Fruit fly (Drosophila melanogaster) whole organism, embryonic: Measurements from ENCODE around the gene Boh1.

Experiments
- Bdp1 ChIP-seq: fragments of 200-800 bp; sonication (Bioruptor generic); optimal IDR thresholded peaks from 3 replicates; lab custom pipeline; 2016; ENCODE audit warnings: missing biosample characterization, missing genetic modification characterization
- CG11398 ChIP-seq: fragments of 200-800 bp; sonication (Bioruptor generic); optimal IDR thresholded peaks from 2 replicates; lab custom pipeline; 2016; ENCODE audit warnings: missing biosample characterization, missing genetic modification characterization
- CG11456 ChIP-seq: fragments of 200-800 bp; sonication (Bioruptor generic); IDR thresholded peaks from 3 replicates; pipeline ENCODE4 v1.3.6; 2022; ENCODE audit warnings: missing biosample characterization, missing genetic modification characterization
- CG14050 ChIP-seq: fragments of 200-800 bp; sonication (Bioruptor generic); IDR thresholded peaks from 3 replicates; pipeline ENCODE4 v1.3.6; 2022; ENCODE audit warnings: missing biosample characterization, missing genetic modification characterization
- CG14860 ChIP-seq: fragments of 200-800 bp; sonication (Bioruptor generic); IDR thresholded peaks from 3 replicates; pipeline ENCODE4 v1.3.6; 2022; ENCODE audit warnings: missing biosample characterization, missing genetic modification characterization; ENCODE audit not compliant: partially characterized antibody
- CG15011 ChIP-seq: fragments of 200-800 bp; sonication (Bioruptor generic); optimal IDR thresholded peaks from 3 replicates; lab custom pipeline; 2018; ENCODE audit warnings: missing biosample characterization, mild to moderate bottlenecking, missing genetic modification characterization
- CG15073 ChIP-seq: fragments of 200-800 bp; sonication (Bioruptor generic); optimal IDR thresholded peaks from 2 replicates; lab custom pipeline; 2016; ENCODE audit warnings: missing biosample characterization, missing genetic modification characterization
- CG15479 ChIP-seq: fragments of 200-800 bp; sonication (Bioruptor generic); optimal IDR thresholded peaks from 3 replicates; lab custom pipeline; 2019; ENCODE audit warnings: missing biosample characterization, mild to moderate bottlenecking, missing genetic modification characterization, moderate library complexity
- CG16813 ChIP-seq: fragments of 200-800 bp; sonication (Bioruptor generic); IDR thresholded peaks from 3 replicates; pipeline ENCODE4 v1.3.6; 2022; ENCODE audit warnings: missing biosample characterization, missing genetic modification characterization; ENCODE audit not compliant: partially characterized antibody
- CG18262 ChIP-seq: fragments of 200-800 bp; optimal IDR thresholded peaks from 3 replicates; lab custom pipeline; 2019; ENCODE audit warnings: missing biosample characterization, mild to moderate bottlenecking, missing genetic modification characterization, moderate library complexity
- CG18599 ChIP-seq: fragments of 200-800 bp; sonication (Bioruptor generic); optimal IDR thresholded peaks from 3 replicates; lab custom pipeline; 2017; ENCODE audit warnings: missing biosample characterization, missing genetic modification characterization, mild to moderate bottlenecking, moderate library complexity, missing genetic modification reagents
- CG2120 ChIP-seq: fragments of 200-800 bp; sonication (Bioruptor generic); optimal IDR thresholded peaks from 3 replicates; lab custom pipeline; 2016; ENCODE audit warnings: missing biosample characterization, missing genetic modification characterization
- CG2129 ChIP-seq: fragments of 200-800 bp; sonication (Bioruptor generic); IDR thresholded peaks from 2 replicates; pipeline ENCODE4 v1.3.6; 2022; ENCODE audit warnings: missing biosample characterization, missing genetic modification characterization; ENCODE audit not compliant: partially characterized antibody
- CG31388 ChIP-seq: fragments of 200-800 bp; sonication (Bioruptor generic); optimal IDR thresholded peaks from 2 replicates; lab custom pipeline; 2016; ENCODE audit warnings: missing biosample characterization, missing genetic modification characterization
- CG4820 ChIP-seq: fragments of 200-800 bp; sonication (Bioruptor generic); optimal IDR thresholded peaks from 3 replicates; lab custom pipeline; 2016; ENCODE audit warnings: missing biosample characterization, missing genetic modification characterization
- CG6272 ChIP-seq: fragments of 200-800 bp; sonication (Bioruptor generic); IDR thresholded peaks from 2 replicates; pipeline ENCODE4 v1.3.6; 2022; ENCODE audit warnings: missing biosample characterization, missing genetic modification characterization
- CG8290 ChIP-seq, 3 experiments: fragments of 200-800 bp; sonication (Bioruptor generic); optimal IDR thresholded peaks; 2 replicates each; lab custom pipeline; 2016 to 2019; ENCODE audit warnings: missing biosample characterization in 3 of 3, missing genetic modification characterization in 3 of 3, mild to moderate bottlenecking in 2 of 3, moderate library complexity in 1 of 3
- CG8944 ChIP-seq: fragments of 200-800 bp; sonication (Bioruptor generic); optimal IDR thresholded peaks from 3 replicates; lab custom pipeline; 2016; ENCODE audit warnings: missing biosample characterization, missing genetic modification characterization
- CG9437 ChIP-seq: fragments of 200-800 bp; sonication (Bioruptor generic); optimal IDR thresholded peaks from 2 replicates; lab custom pipeline; 2018; ENCODE audit warnings: missing biosample characterization, mild to moderate bottlenecking, missing genetic modification characterization
- CG9797 ChIP-seq: fragments of 200-800 bp; sonication (Bioruptor generic); optimal IDR thresholded peaks from 3 replicates; lab custom pipeline; 2018; ENCODE audit warnings: missing biosample characterization, mild to moderate bottlenecking, missing genetic modification characterization
- Doc3 ChIP-seq: fragments of 200-800 bp; sonication (Bioruptor generic); IDR thresholded peaks from 3 replicates; pipeline ENCODE4 v1.3.6; 2022; ENCODE audit warnings: missing biosample characterization, missing genetic modification characterization; ENCODE audit not compliant: partially characterized antibody
- Dref ChIP-seq: fragments of 200-800 bp; sonication (Bioruptor generic); IDR thresholded peaks from 2 replicates; pipeline ENCODE4 v1.3.6; 2022; ENCODE audit warnings: missing biosample characterization, missing genetic modification characterization
- Drgx ChIP-seq: fragments of 200-800 bp; sonication (Bioruptor generic); IDR thresholded peaks from 2 replicates; pipeline ENCODE4 v1.3.6; 2022; ENCODE audit warnings: missing biosample characterization, missing genetic modification characterization
- GATAe ChIP-seq: fragments of 200-800 bp; sonication (Bioruptor generic); conservative IDR thresholded peaks from 2 replicates; pipeline ENCODE4 v1.3.6; 2022; ENCODE audit warnings: missing biosample characterization, missing genetic modification characterization
- Lpt ChIP-seq: fragments of >200 bp; optimal IDR thresholded peaks from 2 replicates; lab custom pipeline; 2018; ENCODE audit warnings: missing biosample characterization, missing genetic modification characterization
- Max ChIP-seq: fragments of 200-800 bp; sonication (Bioruptor generic); optimal IDR thresholded peaks from 2 replicates; lab custom pipeline; 2016; ENCODE audit warnings: missing biosample characterization, mild to moderate bottlenecking, missing genetic modification characterization
- PHDP ChIP-seq: fragments of 200-800 bp; sonication (Bioruptor generic); optimal IDR thresholded peaks from 3 replicates; lab custom pipeline; 2018; ENCODE audit warnings: missing biosample characterization, mild to moderate bottlenecking, missing genetic modification characterization, moderate library complexity
- Sry-β ChIP-seq: fragments of 200-800 bp; sonication (Bioruptor generic); optimal IDR thresholded peaks from 2 replicates; lab custom pipeline; 2018; ENCODE audit warnings: missing biosample characterization, mild to moderate bottlenecking, missing genetic modification characterization, moderate library complexity
- ab ChIP-seq: fragments of 200-800 bp; sonication (Bioruptor generic); optimal IDR thresholded peaks from 2 replicates; lab custom pipeline; 2016; ENCODE audit warnings: missing biosample characterization, missing genetic modification characterization
- bab2 ChIP-seq: fragments of 200-800 bp; sonication (Bioruptor generic); optimal IDR thresholded peaks from 2 replicates; lab custom pipeline; 2016; ENCODE audit warnings: missing biosample characterization, missing genetic modification characterization
- cad ChIP-seq: fragments of >200 bp; optimal IDR thresholded peaks from 2 replicates; lab custom pipeline; 2017; ENCODE audit warnings: missing biosample characterization, missing genetic modification characterization
- chm ChIP-seq: fragments of 200-800 bp; sonication (Bioruptor generic); IDR thresholded peaks from 2 replicates; pipeline ENCODE4 v1.3.6; 2022; ENCODE audit warnings: missing biosample characterization, missing genetic modification characterization
- chn ChIP-seq: fragments of 200-800 bp; sonication (Bioruptor generic); optimal IDR thresholded peaks from 2 replicates; lab custom pipeline; 2016; ENCODE audit warnings: missing biosample characterization, missing genetic modification characterization
- dmrt11E ChIP-seq: fragments of 200-800 bp; sonication (Bioruptor generic); optimal IDR thresholded peaks from 3 replicates; lab custom pipeline; 2018; ENCODE audit warnings: missing biosample characterization, mild to moderate bottlenecking, missing genetic modification characterization, moderate library complexity
- dysf ChIP-seq: fragments of 200-800 bp; sonication (Bioruptor generic); IDR thresholded peaks from 3 replicates; pipeline ENCODE4 v1.3.6; 2022; ENCODE audit warnings: missing biosample characterization, missing genetic modification characterization
- ems ChIP-seq: fragments of 200-800 bp; sonication (Bioruptor generic); optimal IDR thresholded peaks from 3 replicates; lab custom pipeline; 2016; ENCODE audit warnings: missing biosample characterization, missing genetic modification characterization
- eve ChIP-seq, 2 experiments: fragments of >200 bp; optimal IDR thresholded peaks; 2 replicates each; lab custom pipeline; 2017; ENCODE audit warnings: missing biosample characterization in 2 of 2, missing genetic modification characterization in 2 of 2
- ham ChIP-seq: fragments of 200-800 bp; sonication (Bioruptor generic); IDR thresholded peaks from 2 replicates; pipeline ENCODE4 v1.3.6; 2022; ENCODE audit warnings: missing biosample characterization, missing genetic modification characterization
- kay ChIP-seq: fragments of 200-800 bp; sonication (Bioruptor generic); optimal IDR thresholded peaks from 2 replicates; lab custom pipeline; 2016; ENCODE audit warnings: missing biosample characterization, missing genetic modification characterization
- klu ChIP-seq: fragments of 200-800 bp; sonication (Bioruptor generic); IDR thresholded peaks from 2 replicates; pipeline ENCODE4 v1.3.6; 2022; ENCODE audit warnings: missing biosample characterization, missing genetic modification characterization
- mirr ChIP-seq: fragments of 200-800 bp; sonication (Bioruptor generic); optimal IDR thresholded peaks from 3 replicates; lab custom pipeline; 2018; ENCODE audit warnings: missing biosample characterization, mild to moderate bottlenecking, missing genetic modification characterization
- org-1 ChIP-seq: fragments of 200-800 bp; sonication (Bioruptor generic); optimal IDR thresholded peaks from 2 replicates; lab custom pipeline; 2017; ENCODE audit warnings: missing biosample characterization, missing genetic modification characterization
- pho ChIP-seq: fragments of 200-800 bp; sonication (Bioruptor generic); optimal IDR thresholded peaks from 2 replicates; lab custom pipeline; 2016; ENCODE audit warnings: missing biosample characterization, missing genetic modification characterization
- ranshi ChIP-seq: fragments of 200-800 bp; sonication (Bioruptor generic); IDR thresholded peaks from 2 replicates; pipeline ENCODE4 v1.3.6; 2022; ENCODE audit warnings: missing biosample characterization, missing genetic modification characterization
- scrt ChIP-seq: fragments of 200-800 bp; sonication (Bioruptor generic); optimal IDR thresholded peaks from 2 replicates; lab custom pipeline; 2018; ENCODE audit warnings: missing biosample characterization, mild to moderate bottlenecking, missing genetic modification characterization, moderate library complexity
- seq ChIP-seq: fragments of 200-800 bp; sonication (Bioruptor generic); IDR thresholded peaks from 2 replicates; pipeline ENCODE4 v1.3.6; 2022; ENCODE audit warnings: missing biosample characterization, missing genetic modification characterization
- slbo ChIP-seq: fragments of 200-800 bp; sonication (Bioruptor generic); IDR thresholded peaks from 2 replicates; pipeline ENCODE4 v1.3.6; 2022; ENCODE audit warnings: missing biosample characterization, missing genetic modification characterization
- sr ChIP-seq: fragments of 200-800 bp; sonication (Bioruptor generic); IDR thresholded peaks from 3 replicates; pipeline ENCODE4 v1.3.6; 2022; ENCODE audit warnings: missing biosample characterization, missing genetic modification characterization
- tna ChIP-seq: fragments of 200-800 bp; sonication (Bioruptor generic); IDR thresholded peaks from 2 replicates; pipeline ENCODE4 v1.3.6; 2022; ENCODE audit warnings: missing biosample characterization, missing genetic modification characterization; ENCODE audit not compliant: partially characterized antibody
- zen ChIP-seq: fragments of 200-800 bp; sonication (Bioruptor generic); optimal IDR thresholded peaks from 3 replicates; lab custom pipeline; 2018; ENCODE audit warnings: missing biosample characterization, mild to moderate bottlenecking, missing genetic modification characterization, moderate library complexity

The Boh1 gene

dm6 chr3R:27922673-27923175, 3.5 kb upstream of the Boh1 start, which contains the start of gene RpL4 (continued):
- TF ChIP-seq CG18599 (peak; percentile 81), chn (GFP tag; lab: Kevin White, UChicago) (peak; percentile 68), CG31388 (GFP tag; lab: Kevin White, UChicago) (peak; percentile 9), CG15479 (peak; percentile 35), tna (GFP tag; lab: Robert Waterston, UW) (0 out of 2 replicates have a peak, but pooled peaks have one; percentile 16), CG2120 (peak; percentile 58), Lpt (GFP tag; lab: Kevin White, UChicago) (no peak), ranshi (GFP tag; lab: Robert Waterston, UW) (peak; percentile 77), CG15011 (GFP tag; lab: Kevin White, UChicago) (no peak), seq (peak; percentile 72), sr (GFP tag; lab: Robert Waterston, UW) (peak; percentile 89), bab2 (GFP tag; lab: Kevin White, UChicago) (peak; percentile 37), CG4820 (peak; percentile 56), ham (GFP tag; lab: Robert Waterston, UW) (no peak), mirr (GFP tag; lab: Kevin White, UChicago) (peak; percentile 85), Max (GFP tag; lab: Kevin White, UChicago) (peak; percentile 75), CG6272 (GFP tag; lab: Robert Waterston, UW) (peak; percentile 52), CG15073 (GFP tag; lab: Kevin White, UChicago) (no peak), CG11398 (GFP tag; lab: Kevin White, UChicago) (peak; percentile 81), zen (tag; lab: Kevin White, UChicago) (peak; percentile 45), CG8290 (GFP tag; optimal IDR thresholded peaks at IDR 0.05; lab: Kevin White, UChicago) (peak; percentile 85), CG8290 (tag; optimal IDR thresholded peaks at IDR 0.05; lab: Kevin White, UChicago) (peak; percentile 86 to 91), CG11456 (GFP tag; lab: Robert Waterston, UW) (peak; percentile 90), CG9797 (GFP tag; lab: Kevin White, UChicago) (peak; percentile 27), CG18262 (tag; lab: Kevin White, UChicago) (peak; percentile 64), pho (peak; percentile 77), PHDP (tag; lab: Kevin White, UChicago) (peak; percentile 82), Doc3 (GFP tag; lab: Robert Waterston, UW) (no peak), dmrt11E (peak; percentile 79), CG9437 (GFP tag; lab: Kevin White, UChicago) (peak; percentile 88), Bdp1 (GFP tag; lab: Kevin White, UChicago) (peak; percentile 66), dysf (GFP tag; lab: Robert Waterston, UW) (peak; percentile 72), ems (peak; percentile 35), slbo (GFP tag; lab: Robert Waterston, UW) (peak; percentile 75), Sry-β (peak; percentile 88), Drgx (GFP tag; lab: Robert Waterston, UW) (0 out of 2 replicates have a peak, but pooled peaks have one; percentile 15), CG14050 (GFP tag; lab: Robert Waterston, UW) (peak; percentile 57; the same call in 2 of the 3 replicates), scrt (peak; percentile 82), klu (GFP tag; lab: Robert Waterston, UW) (no peak), cad (GFP tag; lab: Kevin White, UChicago) (no peak), org-1 (peak; percentile 71), GATAe (GFP tag; lab: Robert Waterston, UW) (no peak; the same call in 1 of the 2 replicates), eve (GFP tag; optimal IDR thresholded peaks at IDR 0.05; lab: Kevin White, UChicago) (no peak), CG16813 (GFP tag; lab: Robert Waterston, UW) (no peak), CG2129 (GFP tag; lab: Robert Waterston, UW) (no peak), chm (GFP tag; lab: Robert Waterston, UW) (peak; percentile 94), ab (peak; percentile 2), kay (GFP tag; lab: Kevin White, UChicago) (no peak), CG14860 (GFP tag; lab: Robert Waterston, UW) (no peak), Dref (GFP tag; lab: Robert Waterston, UW) (peak; percentile 41; the same call in 1 of the 2 replicates), CG8944 (GFP tag; lab: Kevin White, UChicago) (peak; percentile 44)
